Worm (Caenorhabditis elegans) whole organism, young adult: Measurements from ENCODE around the gene sra-27.

Experiments
- B0019.2 ChIP-seq: fragments of 200-800 bp; sonication (Bioruptor generic); conservative IDR thresholded peaks from 2 replicates; pipeline ENCODE4 v1.3.6; 2022; ENCODE audit warnings: missing genetic modification reagents, missing genetic modification characterization, missing compliant biosample characterization
- B0035.1 ChIP-seq: sonication (generic microtip); optimal IDR thresholded peaks from 2 replicates; lab custom pipeline; 2016; ENCODE audit warnings: missing genetic modification characterization, mild to moderate bottlenecking, missing compliant biosample characterization, missing genotype, missing genetic modification reagents
- B0261.1 ChIP-seq: sonication (generic microtip); optimal IDR thresholded peaks from 2 replicates; lab custom pipeline; 2016; ENCODE audit warnings: mild to moderate bottlenecking, missing genetic modification characterization, moderate library complexity, missing compliant biosample characterization
- C06A6.2 ChIP-seq: fragments of 200-800 bp; sonication (Bioruptor generic); conservative IDR thresholded peaks from 2 replicates; pipeline ENCODE4 v1.3.6; 2022; ENCODE audit warnings: missing genetic modification characterization, missing compliant biosample characterization
- D2030.7 ChIP-seq: fragments of 200-800 bp; sonication (Bioruptor generic); IDR thresholded peaks from 2 replicates; pipeline ENCODE4 v1.3.6; 2022; ENCODE audit warnings: missing genetic modification reagents, missing genetic modification characterization, missing compliant biosample characterization
- F23B12.7 ChIP-seq: sonication (generic microtip); optimal IDR thresholded peaks from 2 replicates; lab custom pipeline; 2017; ENCODE audit warnings: missing genetic modification characterization, mild to moderate bottlenecking, missing compliant biosample characterization, antibody characterized with exemption, moderate library complexity; ENCODE audit not compliant: insufficient read depth
- F37B4.10 ChIP-seq: fragments of 200-800 bp; sonication (Bioruptor generic); IDR thresholded peaks from 2 replicates; pipeline ENCODE4 v1.3.6; 2022; ENCODE audit warnings: missing genetic modification characterization, missing compliant biosample characterization
- F39B2.1 ChIP-seq: fragments of 200-800 bp; sonication (Bioruptor generic); IDR thresholded peaks from 2 replicates; pipeline ENCODE4 v1.3.6; 2022; ENCODE audit warnings: missing genetic modification reagents, missing genetic modification characterization, missing compliant biosample characterization
- F52B5.7 ChIP-seq: sonication (generic microtip); optimal IDR thresholded peaks from 2 replicates; lab custom pipeline; 2016; ENCODE audit warnings: mild to moderate bottlenecking, missing genetic modification characterization, missing compliant biosample characterization
- F57C9.4 ChIP-seq: sonication (generic microtip); optimal IDR thresholded peaks from 2 replicates; lab custom pipeline; 2017; ENCODE audit warnings: mild to moderate bottlenecking, missing genetic modification characterization, missing compliant biosample characterization
- K11D2.4 ChIP-seq: fragments of 200-800 bp; sonication (Bioruptor generic); IDR thresholded peaks from 2 replicates; pipeline ENCODE4 v1.3.6; 2022; ENCODE audit warnings: missing genetic modification reagents, missing genetic modification characterization, missing compliant biosample characterization
- aptf-3 ChIP-seq: fragments of 200-800 bp; sonication (Bioruptor generic); IDR thresholded peaks from 2 replicates; pipeline ENCODE4 v1.3.6; 2022; ENCODE audit warnings: missing genetic modification characterization, missing compliant biosample characterization
- athp-1 ChIP-seq: sonication (generic microtip); optimal IDR thresholded peaks from 2 replicates; lab custom pipeline; 2017; ENCODE audit warnings: mild to moderate bottlenecking, missing genetic modification characterization, missing compliant biosample characterization
- attf-3 ChIP-seq: fragments of 200-800 bp; sonication (Bioruptor generic); conservative IDR thresholded peaks from 2 replicates; pipeline ENCODE4 v1.3.6; 2022; ENCODE audit warnings: missing genetic modification reagents, missing genetic modification characterization, missing compliant biosample characterization
- attf-5 ChIP-seq: fragments of 200-800 bp; sonication (Bioruptor generic); optimal IDR thresholded peaks from 2 replicates; lab custom pipeline; 2018; ENCODE audit warnings: mild to moderate bottlenecking, missing genetic modification characterization, missing compliant biosample characterization
- cebp-2 ChIP-seq: fragments of 200-800 bp; sonication (Bioruptor generic); IDR thresholded peaks from 2 replicates; pipeline ENCODE4 v1.3.6; 2022; ENCODE audit warnings: missing genetic modification characterization, missing compliant biosample characterization
- ceh-27 ChIP-seq: fragments of 200-800 bp; sonication (Bioruptor generic); optimal IDR thresholded peaks from 2 replicates; lab custom pipeline; 2018; ENCODE audit warnings: mild to moderate bottlenecking, missing genetic modification characterization, moderate library complexity, missing compliant biosample characterization
- ceh-40 ChIP-seq: fragments of 200-800 bp; sonication (Bioruptor generic); IDR thresholded peaks from 2 replicates; pipeline ENCODE4 v1.3.6; 2022; ENCODE audit warnings: missing genetic modification characterization, missing compliant biosample characterization
- ceh-91 ChIP-seq: fragments of 200-800 bp; sonication (Bioruptor generic); IDR thresholded peaks from 2 replicates; pipeline ENCODE4 v1.3.6; 2022; ENCODE audit warnings: missing genetic modification reagents, missing genetic modification characterization, missing compliant biosample characterization
- chd-7 ChIP-seq: sonication (generic microtip); optimal IDR thresholded peaks from 2 replicates; lab custom pipeline; 2016; ENCODE audit warnings: mild to moderate bottlenecking, missing genetic modification characterization, moderate library complexity, missing compliant biosample characterization
- die-1 ChIP-seq: sonication (generic microtip); optimal IDR thresholded peaks from 2 replicates; lab custom pipeline; 2016; ENCODE audit warnings: missing genotype, mild to moderate bottlenecking, missing genetic modification characterization, missing compliant biosample characterization
- efl-1 ChIP-seq: fragments of 150-350 bp; optimal IDR thresholded peaks from 2 replicates; lab custom pipeline; 2014; ENCODE audit warnings: missing biosample characterization, missing genetic modification reagents, missing genetic modification characterization
- egl-44 ChIP-seq: fragments of 200-800 bp; sonication (Bioruptor generic); IDR thresholded peaks from 2 replicates; pipeline ENCODE4 v1.3.6; 2022; ENCODE audit warnings: missing genetic modification reagents, missing genetic modification characterization, missing compliant biosample characterization
- ekl-4 ChIP-seq: fragments of 200-800 bp; sonication (Bioruptor generic); IDR thresholded peaks from 2 replicates; pipeline ENCODE4 v1.3.6; 2022; ENCODE audit warnings: missing genetic modification reagents, missing genetic modification characterization, missing compliant biosample characterization
- ets-4 ChIP-seq: fragments of 200-800 bp; sonication (Bioruptor generic); optimal IDR thresholded peaks from 2 replicates; lab custom pipeline; 2018; ENCODE audit warnings: mild to moderate bottlenecking, missing genetic modification characterization, missing compliant biosample characterization
- gei-17 ChIP-seq: fragments of 200-800 bp; sonication (Bioruptor generic); optimal IDR thresholded peaks from 2 replicates; lab custom pipeline; 2018; ENCODE audit warnings: mild to moderate bottlenecking, missing genetic modification characterization, missing compliant biosample characterization
- let-526 ChIP-seq: fragments of 200-800 bp; sonication (Bioruptor generic); IDR thresholded peaks from 2 replicates; pipeline ENCODE4 v1.3.6; 2022; ENCODE audit warnings: missing genetic modification reagents, missing genetic modification characterization, missing compliant biosample characterization
- let-607 ChIP-seq, 2 experiments: fragments of 200-800 bp in 1 of 2; sonication (Bioruptor generic) in 1 of 2; sonication (generic microtip) in 1 of 2; optimal IDR thresholded peaks; 2 replicates each; lab custom pipeline; 2016 to 2018; ENCODE audit warnings: mild to moderate bottlenecking in 2 of 2, missing compliant biosample characterization in 2 of 2, missing genetic modification characterization in 2 of 2, moderate library complexity in 2 of 2, missing genotype in 1 of 2
- lin-35 ChIP-seq, 3 experiments: fragments of 150-350 bp in 2 of 3; sonication (generic microtip) in 1 of 3; optimal IDR thresholded peaks; 2 replicates each; lab custom pipeline; 2014 to 2018; ENCODE audit warnings: missing biosample characterization in 3 of 3, missing genetic modification characterization in 3 of 3, missing genetic modification reagents in 3 of 3
- lin-40 ChIP-seq: sonication (generic microtip); optimal IDR thresholded peaks from 2 replicates; lab custom pipeline; 2016; ENCODE audit warnings: missing genetic modification characterization, mild to moderate bottlenecking, missing compliant biosample characterization, missing genotype, missing genetic modification reagents
- lir-1 ChIP-seq: fragments of 200-800 bp; sonication (Bioruptor generic); conservative IDR thresholded peaks from 2 replicates; pipeline ENCODE4 v1.3.6; 2022; ENCODE audit warnings: missing genetic modification reagents, missing genetic modification characterization, missing compliant biosample characterization
- madf-8 ChIP-seq: fragments of 200-800 bp; sonication (Bioruptor generic); conservative IDR thresholded peaks from 2 replicates; pipeline ENCODE4 v1.3.6; 2022; ENCODE audit warnings: missing genetic modification reagents, missing genetic modification characterization, missing compliant biosample characterization
- mel-28 ChIP-seq: sonication (generic microtip); optimal IDR thresholded peaks from 2 replicates; lab custom pipeline; 2016; ENCODE audit warnings: borderline replicate concordance, mild to moderate bottlenecking, missing genetic modification characterization, missing compliant biosample characterization
- mes-4 ChIP-seq: sonication (generic microtip); optimal IDR thresholded peaks from 2 replicates; lab custom pipeline; 2016; ENCODE audit warnings: missing genotype, missing genetic modification characterization, missing compliant biosample characterization
- nfyb-1 ChIP-seq: fragments of 200-800 bp; sonication (Bioruptor generic); IDR thresholded peaks from 2 replicates; pipeline ENCODE4 v1.3.6; 2022; ENCODE audit warnings: missing genetic modification reagents, missing genetic modification characterization, missing compliant biosample characterization
- nhr-27 ChIP-seq: fragments of 200-800 bp; sonication (Bioruptor generic); optimal IDR thresholded peaks from 2 replicates; lab custom pipeline; 2018; ENCODE audit warnings: mild to moderate bottlenecking, missing genetic modification characterization, moderate library complexity, missing compliant biosample characterization
- nhr-80 ChIP-seq: sonication (generic microtip); optimal IDR thresholded peaks from 2 replicates; lab custom pipeline; 2016; ENCODE audit warnings: missing genetic modification characterization, missing compliant biosample characterization
- nhr-90 ChIP-seq: sonication (generic microtip); optimal IDR thresholded peaks from 2 replicates; lab custom pipeline; 2016; ENCODE audit warnings: missing genotype, mild to moderate bottlenecking, missing genetic modification characterization, missing compliant biosample characterization
- pha-4 ChIP-seq: fragments of 150-350 bp; sonication (generic microtip); optimal IDR thresholded peaks from 2 replicates; lab custom pipeline; 2014; ENCODE audit warnings: missing biosample characterization, missing genetic modification reagents, missing genetic modification characterization
- rcor-1 ChIP-seq: fragments of 200-800 bp; sonication (Bioruptor generic); IDR thresholded peaks from 2 replicates; pipeline ENCODE4 v1.3.6; 2022; ENCODE audit warnings: missing genetic modification reagents, missing genetic modification characterization, missing compliant biosample characterization
- rpc-1 ChIP-seq, 2 experiments: fragments of 150-350 bp in 1 of 2; sonication (generic microtip) in 1 of 2; optimal IDR thresholded peaks; 2 replicates each; lab custom pipeline; 2014 to 2018; ENCODE audit warnings: missing biosample characterization in 1 of 2, missing genetic modification characterization in 1 of 2, missing genetic modification reagents in 1 of 2, missing genotype in 1 of 2
- sdz-38 ChIP-seq: sonication (generic microtip); optimal IDR thresholded peaks from 2 replicates; lab custom pipeline; 2016; ENCODE audit warnings: missing genotype, missing genetic modification characterization, missing compliant biosample characterization
- tbp1 ChIP-seq: fragments of 200-800 bp; sonication (Bioruptor generic); optimal IDR thresholded peaks from 2 replicates; lab custom pipeline; 2018; ENCODE audit warnings: mild to moderate bottlenecking, missing genetic modification characterization, missing compliant biosample characterization
- zfh-2 ChIP-seq: fragments of 200-800 bp; sonication (Bioruptor generic); conservative IDR thresholded peaks from 2 replicates; pipeline ENCODE4 v1.3.6; 2022; ENCODE audit warnings: missing genetic modification reagents, missing genetic modification characterization, missing compliant biosample characterization
- zim-3 ChIP-seq: sonication (generic microtip); optimal IDR thresholded peaks from 2 replicates; lab custom pipeline; 2017; ENCODE audit warnings: mild to moderate bottlenecking, missing genetic modification characterization, moderate library complexity, missing compliant biosample characterization
- ztf-25 ChIP-seq: fragments of 200-800 bp; sonication (Bioruptor generic); IDR thresholded peaks from 2 replicates; pipeline ENCODE4 v1.3.6; 2022; ENCODE audit warnings: missing genetic modification reagents, missing genetic modification characterization, missing compliant biosample characterization
- ztf-26 ChIP-seq: sonication (generic microtip); optimal IDR thresholded peaks from 2 replicates; lab custom pipeline; 2017; ENCODE audit warnings: missing genetic modification characterization, missing compliant biosample characterization

The sra-27 gene

ce11 chrII:6588605-6589292, 19.9 kb downstream of the sra-27 start, which contains the start of gene icd-1 (continued):
- TF ChIP-seq ceh-27 (GFP tag; lab: Kevin White, UChicago): peak; percentile 85
- TF ChIP-seq F23B12.7 (tag; lab: Kevin White, UChicago): peak; percentile 96
- peak; percentile 73 for TF ChIP-seq chd-7 (tag; lab: Kevin White, UChicago)
- TF ChIP-seq nfyb-1: peak; percentile 94
- TF ChIP-seq let-607 (tag; optimal IDR thresholded peaks at IDR 0.05; lab: Kevin White, UChicago): peak; percentile 53 to 80
- TF ChIP-seq let-526: no peak
- TF ChIP-seq rpc-1 (optimal IDR thresholded peaks at IDR 0.05; lab: Kevin White, UChicago): peak; percentile 13
- no peak for TF ChIP-seq rpc-1 (tag; optimal IDR thresholded peaks at IDR 0.05; lab: Kevin White, UChicago)
- peak; percentile 71 for TF ChIP-seq madf-8 (GFP tag; lab: Robert Waterston, UW)
- peak; percentile 84 for TF ChIP-seq zfh-2 (GFP tag; lab: Robert Waterston, UW)
- TF ChIP-seq D2030.7 (GFP tag; lab: Robert Waterston, UW): peak; percentile 89
- TF ChIP-seq lin-40 (tag; lab: Kevin White, UChicago): peak; percentile 95
- TF ChIP-seq ceh-91 (GFP tag; lab: Robert Waterston, UW): peak; percentile 78
- no peak for TF ChIP-seq F37B4.10
- peak; percentile 91 for TF ChIP-seq athp-1
- no peak for TF ChIP-seq ceh-40 (GFP tag; lab: Robert Waterston, UW)
- no peak for TF ChIP-seq F57C9.4 (tag; lab: Kevin White, UChicago)
- peak; percentile 85 for TF ChIP-seq lir-1 (GFP tag; lab: Robert Waterston, UW)
- no peak for TF ChIP-seq nhr-27
- TF ChIP-seq mel-28 (tag; lab: Kevin White, UChicago): no peak
- TF ChIP-seq cebp-2 (GFP tag; lab: Robert Waterston, UW): 0 out of 2 replicates have a peak, but pooled peaks have one; percentile 55
- TF ChIP-seq ekl-4: peak; percentile 97
- peak; percentile 20 for TF ChIP-seq B0261.1 (tag; lab: Kevin White, UChicago)
- peak; percentile 84 for TF ChIP-seq C06A6.2 (GFP tag; lab: Robert Waterston, UW)
- no peak for TF ChIP-seq B0035.1 (tag; lab: Kevin White, UChicago)
- no peak for TF ChIP-seq sdz-38 (tag; lab: Kevin White, UChicago)
- TF ChIP-seq B0019.2 (GFP tag; lab: Robert Waterston, UW): peak; percentile 74; the same call in 1 of the 2 replicates
- TF ChIP-seq tbp1 (GFP tag; lab: Kevin White, UChicago): peak; percentile 76
- no peak for TF ChIP-seq die-1
- TF ChIP-seq K11D2.4 (GFP tag; lab: Robert Waterston, UW): peak; percentile 79
- TF ChIP-seq gei-17: peak; percentile 80
- peak; percentile 20 for TF ChIP-seq nhr-90
- no peak for TF ChIP-seq F39B2.1 (GFP tag; lab: Robert Waterston, UW)
- peak; percentile 97 for TF ChIP-seq attf-5 (GFP tag; lab: Kevin White, UChicago)
- peak; percentile 64 for TF ChIP-seq efl-1 (GFP tag; lab: Kevin White, UChicago)
- no peak for TF ChIP-seq mes-4 (tag; lab: Kevin White, UChicago)
- no peak for TF ChIP-seq ets-4
- TF ChIP-seq ztf-26: peak; percentile 88
- TF ChIP-seq nhr-80 (tag; lab: Kevin White, UChicago): peak; percentile 69
- TF ChIP-seq F52B5.7 (tag; lab: Kevin White, UChicago): no peak
- TF ChIP-seq ztf-25 (GFP tag; lab: Robert Waterston, UW): no peak
- TF ChIP-seq pha-4 (tag; lab: Kevin White, UChicago): no peak
- TF ChIP-seq rcor-1: peak; percentile 93
- peak; percentile 44 for TF ChIP-seq zim-3 (tag; lab: Kevin White, UChicago)
- TF ChIP-seq egl-44 (GFP tag; lab: Robert Waterston, UW): 0 out of 2 replicates have a peak, but pooled peaks have one; percentile 33
- peak; percentile 72; the same call in 1 of the 2 replicates for TF ChIP-seq attf-3
- TF ChIP-seq lin-35 (GFP tag; optimal IDR thresholded peaks at IDR 0.05; lab: Kevin White, UChicago): peak in 2 of 3 experiments; percentile 67 to 88
- TF ChIP-seq aptf-3 (GFP tag; lab: Robert Waterston, UW): no peak
